Fruit fly (Drosophila melanogaster): ENCODE measurements around the gene CG43078.

CG43078 gene

dm6 chr3L:8575844-8576842, at the start of gene CG43078, which contains the start of gene CG6638:
Gene CG43078 (plus strand): TSS chr3L:8576808.
Gene CG6638 (minus strand): TSS chr3L:8576078.
- TF ChIP-seq eg (GFP tag; IDR thresholded peaks at IDR 0.05) (0 out of 3 replicates have a peak, but pooled peaks have one; percentile 13), vri (GFP tag; optimal IDR thresholded peaks at IDR 0.05) (peak; percentile 72), CG10631 (GFP tag; optimal IDR thresholded peaks at IDR 0.05) (peak; percentile 42), esn (GFP tag; optimal IDR thresholded peaks at IDR 0.05) (peak; percentile 24), svp (GFP tag) (peak; percentile 21), CG6854 (GFP tag; optimal IDR thresholded peaks at IDR 0.05) (no peak)

dm6 chr3L:8527829-8528228, 48.8 kb upstream of the CG43078 start:
- TF ChIP-seq CG1621 (tag; optimal IDR thresholded peaks at IDR 0.05): no peak
- no peak for TF ChIP-seq svp (GFP tag)

dm6 chr3L:8528546-8528945, 48.1 kb upstream of the CG43078 start:
- no peak for TF ChIP-seq Eip93F (GFP tag; optimal IDR thresholded peaks at IDR 0.05)
- TF ChIP-seq ss (GFP tag; optimal IDR thresholded peaks at IDR 0.05): no peak
- peak; percentile 8 for TF ChIP-seq svp (GFP tag)
- no peak for TF ChIP-seq CG11762 (GFP tag; optimal IDR thresholded peaks at IDR 0.05; ENCODE audit: insufficient read depth)
- TF ChIP-seq Eip78C (GFP tag): peak; percentile 44
- TF ChIP-seq fd59A (GFP tag; optimal IDR thresholded peaks at IDR 0.05): no peak
- TF ChIP-seq CG6276 (GFP tag; optimal IDR thresholded peaks at IDR 0.05): no peak
- peak; percentile 3 for TF ChIP-seq Blimp-1 (GFP tag; optimal IDR thresholded peaks at IDR 0.05)
- no peak for TF ChIP-seq Gug (GFP tag; IDR thresholded peaks at IDR 0.05)
- no peak for TF ChIP-seq CG10669 (GFP tag; optimal IDR thresholded peaks at IDR 0.05)
- TF ChIP-seq CG11294 (GFP tag; IDR thresholded peaks at IDR 0.05): no peak
- TF ChIP-seq dsx (GFP tag; optimal IDR thresholded peaks at IDR 0.05; ENCODE audit: poor library complexity, severe bottlenecking): no peak
- no peak for TF ChIP-seq CG10631 (GFP tag; optimal IDR thresholded peaks at IDR 0.05)
- no peak for TF ChIP-seq Lpt (GFP tag; optimal IDR thresholded peaks at IDR 0.05)
- no peak for TF ChIP-seq CG8632 (GFP tag; optimal IDR thresholded peaks at IDR 0.05)
- TF ChIP-seq Hr39 (GFP tag; optimal IDR thresholded peaks at IDR 0.05): no peak
- TF ChIP-seq vri (GFP tag; optimal IDR thresholded peaks at IDR 0.05): peak; percentile 10
- no peak for TF ChIP-seq pdm3 (GFP tag; optimal IDR thresholded peaks at IDR 0.05)

- TF ChIP-seq CG11902 (GFP tag; optimal IDR thresholded peaks at IDR 0.05): no peak
These were observed 46.9 kb upstream of the CG43078 start for dm6 chr3L:8529701-8530100.

- TF ChIP-seq net (GFP tag; optimal IDR thresholded peaks at IDR 0.05) (no peak), CG10669 (GFP tag; optimal IDR thresholded peaks at IDR 0.05) (no peak), CG9139 (GFP tag; optimal IDR thresholded peaks at IDR 0.05) (no peak), eg (GFP tag; IDR thresholded peaks at IDR 0.05) (no peak), Eip78C (GFP tag) (peak; percentile 63), esn (GFP tag; optimal IDR thresholded peaks at IDR 0.05) (no peak), Lpt (GFP tag; optimal IDR thresholded peaks at IDR 0.05) (no peak), Sox14 (GFP tag; optimal IDR thresholded peaks at IDR 0.05) (no peak), achi (GFP tag; optimal IDR thresholded peaks at IDR 0.05) (peak; percentile 56), CG4318 (GFP tag; optimal IDR thresholded peaks at IDR 0.05) (no peak), CG34406 (GFP tag; optimal IDR thresholded peaks at IDR 0.05) (no peak), Ets96B (tag; optimal IDR thresholded peaks at IDR 0.05) (no peak), fkh (GFP tag; optimal IDR thresholded peaks at IDR 0.05) (peak; percentile 73), vri (GFP tag; optimal IDR thresholded peaks at IDR 0.05) (no peak), Blimp-1 (GFP tag; optimal IDR thresholded peaks at IDR 0.05) (no peak), cyc (GFP tag; optimal IDR thresholded peaks at IDR 0.05) (no peak), CG15336 (GFP tag; IDR thresholded peaks at IDR 0.05) (no peak), fd85E (GFP tag; optimal IDR thresholded peaks at IDR 0.05) (no peak), acj6 (GFP tag; optimal IDR thresholded peaks at IDR 0.05) (no peak), svp (GFP tag) (peak; percentile 52), topi (GFP tag; optimal IDR thresholded peaks at IDR 0.05) (no peak), lz (GFP tag; optimal IDR thresholded peaks at IDR 0.05) (no peak), spab (GFP tag; optimal IDR thresholded peaks at IDR 0.05) (no peak), CG7368 (GFP tag; optimal IDR thresholded peaks at IDR 0.05) (no peak)
These were observed 42.0 kb upstream of the CG43078 start, which contains the start of gene ergic53 for dm6 chr3L:8534386-8535306. Gene ergic53 (plus strand): TSS chr3L:8534977.

Measured in whole organism, prepupa.